Fruit fly (Drosophila melanogaster): ENCODE data around the gene CG2004.

Gene CG2004

DNA sequence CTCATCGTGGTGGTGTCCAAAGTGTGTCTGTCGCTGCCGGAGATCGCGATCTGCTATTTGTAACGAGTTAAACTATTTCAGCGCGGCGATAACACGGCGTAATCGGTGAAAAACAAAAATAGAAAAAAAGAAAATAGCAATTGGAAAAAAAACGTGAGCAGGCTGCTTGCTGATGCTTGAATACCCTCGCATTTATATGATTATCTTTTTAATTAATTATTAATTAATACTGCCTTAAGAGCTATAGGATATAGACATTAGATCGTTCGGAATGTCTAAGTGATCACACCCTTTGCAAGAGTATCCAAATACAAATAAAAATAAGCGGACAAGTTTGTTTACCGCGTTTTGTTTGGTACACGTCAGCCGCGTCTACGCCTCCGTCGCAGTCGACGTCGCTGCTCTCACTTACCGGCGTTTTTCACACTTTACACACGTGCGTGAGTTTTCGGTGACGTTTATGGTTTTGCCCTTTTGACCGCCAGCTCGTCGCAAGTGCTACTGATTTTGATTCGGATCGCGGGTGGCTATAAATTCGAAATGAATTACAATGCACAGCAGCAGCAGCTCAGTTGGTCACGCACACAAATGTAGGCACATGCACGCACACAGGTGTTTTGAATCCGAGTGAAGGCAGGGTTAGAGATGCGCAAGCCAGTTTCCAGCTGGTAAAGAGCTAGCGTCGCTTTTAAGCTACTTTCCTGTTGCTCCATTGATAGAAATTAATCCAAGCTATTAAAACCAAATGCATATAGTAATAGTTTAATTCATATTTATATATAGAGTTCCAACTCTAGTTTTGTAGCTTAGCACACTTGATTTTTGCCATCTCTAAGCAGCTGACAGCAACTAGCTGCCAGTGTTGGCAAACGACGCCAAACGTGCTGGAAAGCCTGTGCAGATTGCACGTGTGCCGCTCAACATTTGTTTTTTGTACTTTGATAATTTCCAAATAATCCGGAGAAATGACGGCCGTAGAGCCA, at the start of gene CG2004, which contains the start of gene CG1785 (continued):
- peak; percentile 79; the same call in 1 of the 3 replicates for TF ChIP-seq C15 (GFP tag; IDR thresholded peaks at IDR 0.05)
- TF ChIP-seq Sox100B (GFP tag; optimal IDR thresholded peaks at IDR 0.05) = peak; percentile 82
- TF ChIP-seq tx (GFP tag; optimal IDR thresholded peaks at IDR 0.05) = peak; percentile 73
- TF ChIP-seq nom (GFP tag; optimal IDR thresholded peaks at IDR 0.05) = peak; percentile 65
- peak; percentile 90 for TF ChIP-seq CG16779 (GFP tag; IDR thresholded peaks at IDR 0.05)
- TF ChIP-seq CG13123 (GFP tag; optimal IDR thresholded peaks at IDR 0.05) = peak; percentile 85
- TF ChIP-seq CG7786 (GFP tag; optimal IDR thresholded peaks at IDR 0.05) = peak; percentile 86
- TF ChIP-seq CG7987 (GFP tag; optimal IDR thresholded peaks at IDR 0.05) = peak; percentile 78
- TF ChIP-seq tna (GFP tag; IDR thresholded peaks at IDR 0.05; ENCODE audit: partially characterized antibody) = no peak
- TF ChIP-seq HLH3B (GFP tag; IDR thresholded peaks at IDR 0.05) = peak; percentile 94
- TF ChIP-seq CG15479 (GFP tag; optimal IDR thresholded peaks at IDR 0.05) = peak; percentile 35
- TF ChIP-seq grau (tag; optimal IDR thresholded peaks at IDR 0.05) = peak; percentile 89
- no peak for TF ChIP-seq CG8478 (optimal IDR thresholded peaks at IDR 0.05)
- TF ChIP-seq CG4328 (GFP tag; optimal IDR thresholded peaks at IDR 0.05) = peak; percentile 83
- TF ChIP-seq crp (GFP tag; optimal IDR thresholded peaks at IDR 0.05) = peak; percentile 82 to 97
- no peak for TF ChIP-seq jigr1 (GFP tag; IDR thresholded peaks at IDR 0.05)
- TF ChIP-seq HLH54F (GFP tag; optimal IDR thresholded peaks at IDR 0.05) = peak; percentile 87
- TF ChIP-seq CG6683 (GFP tag; optimal IDR thresholded peaks at IDR 0.05) = peak; percentile 82
- peak; percentile 44; the same call in 1 of the 2 replicates for TF ChIP-seq GATAe (GFP tag; conservative IDR thresholded peaks at IDR 0.05)
- TF ChIP-seq CG8944 (GFP tag; optimal IDR thresholded peaks at IDR 0.05) = peak; percentile 85
- TF ChIP-seq ara (GFP tag; IDR thresholded peaks at IDR 0.05) = peak; percentile 92
- peak; percentile 96 for TF ChIP-seq Xrp1 (GFP tag; IDR thresholded peaks at IDR 0.05)
- peak; percentile 81 for TF ChIP-seq CG8290 (GFP tag; optimal IDR thresholded peaks at IDR 0.05)
- peak; percentile 68 to 89 for TF ChIP-seq CG8290 (tag; optimal IDR thresholded peaks at IDR 0.05)
- TF ChIP-seq Deaf1 (tag; optimal IDR thresholded peaks at IDR 0.05) = peak; percentile 58
- TF ChIP-seq Abd-B (GFP tag; optimal IDR thresholded peaks at IDR 0.05) = peak; percentile 2
- peak; percentile 86 for TF ChIP-seq CG10147 (GFP tag; optimal IDR thresholded peaks at IDR 0.05)
- TF ChIP-seq slbo (GFP tag; IDR thresholded peaks at IDR 0.05) = peak; percentile 96
- TF ChIP-seq so (GFP tag; IDR thresholded peaks at IDR 0.05) = peak; percentile 85; the same call in 2 of the 3 replicates
- peak; percentile 86 for TF ChIP-seq CG10462 (GFP tag; optimal IDR thresholded peaks at IDR 0.05)
- peak; percentile 92 for TF ChIP-seq Mad (GFP tag; optimal IDR thresholded peaks at IDR 0.05)
- peak; percentile 75 for TF ChIP-seq knrl (GFP tag; IDR thresholded peaks at IDR 0.05; ENCODE audit: partially characterized antibody)
- TF ChIP-seq Usf (GFP tag; optimal IDR thresholded peaks at IDR 0.05) = peak; percentile 83
- no peak for TF ChIP-seq Vsx1 (GFP tag; optimal IDR thresholded peaks at IDR 0.05)
- TF ChIP-seq CG30431 (GFP tag; optimal IDR thresholded peaks at IDR 0.05) = peak; percentile 88
- TF ChIP-seq CG13775 (GFP tag; optimal IDR thresholded peaks at IDR 0.05) = peak; percentile 95
- TF ChIP-seq Bteb2 (GFP tag; optimal IDR thresholded peaks at IDR 0.05) = peak; percentile 53
- peak; percentile 93 for TF ChIP-seq Optix (GFP tag; IDR thresholded peaks at IDR 0.05)
- peak; percentile 76 for TF ChIP-seq onecut (GFP tag; IDR thresholded peaks at IDR 0.05)
- peak; percentile 49 for TF ChIP-seq CG12071 (GFP tag; optimal IDR thresholded peaks at IDR 0.05)
- peak; percentile 69 for TF ChIP-seq oc (tag; optimal IDR thresholded peaks at IDR 0.05)
- no peak for TF ChIP-seq Hr39 (optimal IDR thresholded peaks at IDR 0.05)
- peak; percentile 90 for TF ChIP-seq zen (tag; optimal IDR thresholded peaks at IDR 0.05)
- peak; percentile 85 for TF ChIP-seq mam (GFP tag; optimal IDR thresholded peaks at IDR 0.05)
- peak; percentile 65 for TF ChIP-seq pzg (GFP tag; optimal IDR thresholded peaks at IDR 0.05)
- TF ChIP-seq CG17829 (tag; optimal IDR thresholded peaks at IDR 0.05) = peak; percentile 92
- peak; percentile 73 for TF ChIP-seq odd (GFP tag; optimal IDR thresholded peaks at IDR 0.05)
- TF ChIP-seq CG3065 (GFP tag; optimal IDR thresholded peaks at IDR 0.05) = peak; percentile 83
- peak; percentile 56 for TF ChIP-seq CG10274 (GFP tag; optimal IDR thresholded peaks at IDR 0.05)

All from whole organism, embryonic.